Worm (Caenorhabditis elegans) whole organism, late embryonic: ENCODE results near the gene T14G12.6.

Source experiments
- T23F11.4 ChIP-seq: fragments of 200-800 bp; sonication (Bioruptor generic); optimal IDR thresholded peaks from 2 replicates; lab custom pipeline; 2018; ENCODE audit warnings: mild to moderate bottlenecking, missing genetic modification characterization, missing compliant biosample characterization
- ceh-48 ChIP-seq: sonication (generic microtip); optimal IDR thresholded peaks from 2 replicates; lab custom pipeline; 2016; ENCODE audit warnings: missing genetic modification characterization, inconsistent platforms, missing compliant biosample characterization
- elt-2 ChIP-seq: sonication (generic microtip); optimal IDR thresholded peaks from 2 replicates; lab custom pipeline; 2016; ENCODE audit warnings: missing genetic modification reagents, missing genetic modification characterization, missing compliant biosample characterization
- hlh-30 ChIP-seq: sonication (generic microtip); optimal IDR thresholded peaks from 2 replicates; lab custom pipeline; 2017; ENCODE audit warnings: antibody characterized with exemption, missing genetic modification characterization, missing compliant biosample characterization; ENCODE audit not compliant: insufficient read depth
- lin-11 ChIP-seq: fragments of 200-800 bp; sonication (Bioruptor generic); optimal IDR thresholded peaks from 2 replicates; lab custom pipeline; 2018; ENCODE audit warnings: mild to moderate bottlenecking, missing genetic modification characterization, missing compliant biosample characterization
- nhr-232 ChIP-seq: sonication (generic microtip); optimal IDR thresholded peaks from 2 replicates; lab custom pipeline; 2016; ENCODE audit warnings: missing genetic modification characterization, missing compliant biosample characterization
- pha-4 ChIP-seq: fragments of 150-350 bp; optimal IDR thresholded peaks from 2 replicates; lab custom pipeline; 2018; ENCODE audit warnings: missing biosample characterization, missing genetic modification reagents, missing genetic modification characterization
- pqm-1 ChIP-seq: sonication (generic microtip); optimal IDR thresholded peaks from 2 replicates; lab custom pipeline; 2016; ENCODE audit warnings: missing genetic modification characterization, missing compliant biosample characterization

- TF ChIP-seq pqm-1 (tag; lab: Kevin White, UChicago) = no peak
- no peak for TF ChIP-seq elt-2 (tag; lab: Kevin White, UChicago)
- no peak for TF ChIP-seq nhr-232 (tag; lab: Kevin White, UChicago)
- TF ChIP-seq pha-4 = no peak
- TF ChIP-seq ceh-48 = no peak
- no peak for TF ChIP-seq lin-11 (tag; lab: Kevin White, UChicago)
- no peak for TF ChIP-seq hlh-30 (tag; lab: Kevin White, UChicago)
- no peak for TF ChIP-seq T23F11.4 (GFP tag; lab: Kevin White, UChicago)
These were observed 7.9 kb downstream of the T14G12.6 start for ce11 chrX:3751370-3751769.
